Fruit fly (Drosophila melanogaster) whole organism, embryonic: ENCODE measurements around the gene moody.
A peak's percentile ranks its signal among the peaks of the same experiment; 100 is the strongest.

Experiments used
- Antp ChIP-seq: fragments of 200-800 bp; sonication (Bioruptor generic); optimal IDR thresholded peaks from 3 replicates; lab custom pipeline; 2016; ENCODE audit warnings: missing biosample characterization, missing genetic modification characterization
- Blimp-1 ChIP-seq: fragments of 200-800 bp; sonication (Bioruptor generic); optimal IDR thresholded peaks from 3 replicates; lab custom pipeline; 2018; ENCODE audit warnings: missing biosample characterization, missing genetic modification characterization, mild to moderate bottlenecking, moderate library complexity, missing genetic modification reagents
- CG11723 ChIP-seq: fragments of 200-800 bp; sonication (Bioruptor generic); optimal IDR thresholded peaks from 2 replicates; lab custom pipeline; 2017; ENCODE audit warnings: missing biosample characterization, mild to moderate bottlenecking, missing genetic modification characterization
- CG12769 ChIP-seq: fragments of 200-800 bp; sonication (Bioruptor generic); optimal IDR thresholded peaks from 2 replicates; lab custom pipeline; 2019; ENCODE audit warnings: missing biosample characterization, mild to moderate bottlenecking, missing genetic modification characterization, moderate library complexity
- CG14667 ChIP-seq: fragments of 200-800 bp; sonication (Bioruptor generic); IDR thresholded peaks from 2 replicates; pipeline ENCODE4 v1.3.6; 2022; ENCODE audit warnings: missing biosample characterization, missing genetic modification characterization
- CG14710 ChIP-seq: fragments of 200-800 bp; sonication (Bioruptor generic); optimal IDR thresholded peaks from 3 replicates; lab custom pipeline; 2019; ENCODE audit warnings: missing biosample characterization, mild to moderate bottlenecking, missing genetic modification characterization, moderate library complexity
- CG16863 ChIP-seq: fragments of 200-800 bp; sonication (Bioruptor generic); optimal IDR thresholded peaks from 3 replicates; lab custom pipeline; 2016; ENCODE audit warnings: missing biosample characterization, missing genetic modification characterization
- CG17802 ChIP-seq: fragments of 200-800 bp; sonication (Bioruptor generic); optimal IDR thresholded peaks from 2 replicates; lab custom pipeline; 2018; ENCODE audit warnings: missing biosample characterization, mild to moderate bottlenecking, missing genetic modification characterization, moderate library complexity
- CG32772 ChIP-seq: fragments of 200-800 bp; sonication (Bioruptor generic); IDR thresholded peaks from 2 replicates; pipeline ENCODE4 v1.3.6; 2022; ENCODE audit warnings: missing biosample characterization, missing genetic modification characterization
- CG34376 ChIP-seq: fragments of 200-800 bp; sonication (Bioruptor generic); optimal IDR thresholded peaks from 2 replicates; lab custom pipeline; 2018; ENCODE audit warnings: missing biosample characterization, mild to moderate bottlenecking, missing genetic modification characterization
- CG3847 ChIP-seq: fragments of 200-800 bp; sonication (Bioruptor generic); IDR thresholded peaks from 2 replicates; pipeline ENCODE4 v1.3.6; 2022; ENCODE audit warnings: missing biosample characterization, missing genetic modification characterization
- CG4360 ChIP-seq: fragments of 200-800 bp; sonication (Bioruptor generic); IDR thresholded peaks from 2 replicates; pipeline ENCODE4 v1.3.6; 2022; ENCODE audit warnings: missing biosample characterization, missing genetic modification characterization
- CG6254 ChIP-seq: fragments of 200-800 bp; sonication (Bioruptor generic); optimal IDR thresholded peaks from 3 replicates; lab custom pipeline; 2017; ENCODE audit warnings: mild to moderate bottlenecking, missing biosample characterization, missing genetic modification reagents, missing genetic modification characterization
- CG6813 ChIP-seq: fragments of 200-800 bp; sonication (Bioruptor generic); optimal IDR thresholded peaks from 2 replicates; lab custom pipeline; 2017; ENCODE audit warnings: missing biosample characterization, missing genetic modification characterization, mild to moderate bottlenecking, moderate library complexity, missing genetic modification reagents
- CG7556 ChIP-seq: fragments of 200-800 bp; sonication (Bioruptor generic); optimal IDR thresholded peaks from 2 replicates; lab custom pipeline; 2017; ENCODE audit warnings: missing biosample characterization, mild to moderate bottlenecking, missing genetic modification characterization
- CG7745 ChIP-seq: fragments of 200-800 bp; sonication (Bioruptor generic); optimal IDR thresholded peaks from 2 replicates; lab custom pipeline; 2018; ENCODE audit warnings: missing biosample characterization, mild to moderate bottlenecking, missing genetic modification characterization, moderate library complexity
- CG8089 ChIP-seq: fragments of 200-800 bp; sonication (Bioruptor generic); optimal IDR thresholded peaks from 3 replicates; lab custom pipeline; 2016; ENCODE audit warnings: missing biosample characterization, missing genetic modification characterization
- CG8281 ChIP-seq: fragments of 200-800 bp; sonication (Bioruptor generic); optimal IDR thresholded peaks from 2 replicates; lab custom pipeline; 2018; ENCODE audit warnings: missing biosample characterization, mild to moderate bottlenecking, missing genetic modification characterization, moderate library complexity
- CG8388 ChIP-seq: fragments of 200-800 bp; sonication (Bioruptor generic); optimal IDR thresholded peaks from 2 replicates; lab custom pipeline; 2019; ENCODE audit warnings: missing biosample characterization, mild to moderate bottlenecking, missing genetic modification characterization, moderate library complexity
- CG9609 ChIP-seq: fragments of 200-800 bp; sonication (Bioruptor generic); optimal IDR thresholded peaks from 3 replicates; lab custom pipeline; 2016; ENCODE audit warnings: missing biosample characterization, missing genetic modification characterization
- CHES-1-like ChIP-seq: fragments of 200-800 bp; sonication (Bioruptor generic); optimal IDR thresholded peaks from 2 replicates; lab custom pipeline; 2016; ENCODE audit warnings: missing biosample characterization, missing genetic modification characterization
- Dbx ChIP-seq: fragments of 200-800 bp; sonication (Bioruptor generic); IDR thresholded peaks from 3 replicates; pipeline ENCODE4 v1.3.6; 2022; ENCODE audit warnings: missing biosample characterization, missing genetic modification characterization
- Elba2 ChIP-seq: fragments of 200-800 bp; sonication (Bioruptor generic); optimal IDR thresholded peaks from 3 replicates; lab custom pipeline; 2016; ENCODE audit warnings: missing biosample characterization, missing genetic modification characterization
- Ets97D ChIP-seq: fragments of 200-800 bp; sonication (Bioruptor generic); optimal IDR thresholded peaks from 3 replicates; lab custom pipeline; 2016; ENCODE audit warnings: missing biosample characterization, missing genetic modification characterization
- H15 ChIP-seq: fragments of 200-800 bp; sonication (Bioruptor generic); IDR thresholded peaks from 3 replicates; pipeline ENCODE4 v1.3.6; 2022; ENCODE audit warnings: missing biosample characterization, missing genetic modification characterization
- Hey ChIP-seq: fragments of 200-800 bp; sonication (Bioruptor generic); optimal IDR thresholded peaks from 3 replicates; lab custom pipeline; 2018; ENCODE audit warnings: missing biosample characterization, mild to moderate bottlenecking, missing genetic modification characterization
- Hmr ChIP-seq: fragments of 200-800 bp; sonication (Bioruptor generic); optimal IDR thresholded peaks from 3 replicates; lab custom pipeline; 2017; ENCODE audit warnings: mild to moderate bottlenecking, missing biosample characterization, missing genetic modification reagents, missing genetic modification characterization
- Side ChIP-seq: fragments of 200-800 bp; sonication (Bioruptor generic); optimal IDR thresholded peaks from 2 replicates; lab custom pipeline; 2016; ENCODE audit warnings: missing biosample characterization, missing genetic modification characterization
- Ssrp ChIP-seq: fragments of 200-800 bp; sonication (Bioruptor generic); optimal IDR thresholded peaks from 2 replicates; lab custom pipeline; 2018; ENCODE audit warnings: missing biosample characterization, mild to moderate bottlenecking, missing genetic modification characterization, moderate library complexity
- bcd ChIP-seq: fragments of 200-800 bp; sonication (Bioruptor generic); optimal IDR thresholded peaks from 2 replicates; lab custom pipeline; 2017; ENCODE audit warnings: missing biosample characterization, mild to moderate bottlenecking, missing genetic modification characterization
- dimm ChIP-seq: fragments of 200-800 bp; sonication (Bioruptor generic); IDR thresholded peaks from 2 replicates; pipeline ENCODE4 v1.3.6; 2022; ENCODE audit warnings: missing biosample characterization, missing genetic modification characterization
- ems ChIP-seq: fragments of 200-800 bp; sonication (Bioruptor generic); optimal IDR thresholded peaks from 3 replicates; lab custom pipeline; 2016; ENCODE audit warnings: missing biosample characterization, missing genetic modification characterization
- eve ChIP-seq, 2 experiments: fragments of >200 bp; optimal IDR thresholded peaks; 2 replicates each; lab custom pipeline; 2017; ENCODE audit warnings: missing biosample characterization in 2 of 2, missing genetic modification characterization in 2 of 2
- exex ChIP-seq: fragments of 200-800 bp; sonication (Bioruptor generic); optimal IDR thresholded peaks from 4 replicates; lab custom pipeline; 2018; ENCODE audit warnings: missing biosample characterization, mild to moderate bottlenecking, missing genetic modification characterization, moderate library complexity
- fd96Cb ChIP-seq: fragments of 200-800 bp; sonication (Bioruptor generic); optimal IDR thresholded peaks from 2 replicates; lab custom pipeline; 2018; ENCODE audit warnings: missing biosample characterization, mild to moderate bottlenecking, missing genetic modification characterization, moderate library complexity
- kah ChIP-seq: fragments of 200-800 bp; sonication (Bioruptor generic); optimal IDR thresholded peaks from 2 replicates; lab custom pipeline; 2018; ENCODE audit warnings: missing biosample characterization, mild to moderate bottlenecking, missing genetic modification characterization
- lab ChIP-seq: fragments of 200-800 bp; sonication (Bioruptor generic); optimal IDR thresholded peaks from 3 replicates; lab custom pipeline; 2017; ENCODE audit warnings: missing biosample characterization, missing genetic modification characterization, mild to moderate bottlenecking, moderate library complexity, missing genetic modification reagents
- luna ChIP-seq: fragments of 200-800 bp; sonication (Bioruptor generic); optimal IDR thresholded peaks from 2 replicates; lab custom pipeline; 2016; ENCODE audit warnings: missing biosample characterization, missing genetic modification characterization
- maf-S ChIP-seq: fragments of 200-800 bp; sonication (Bioruptor generic); optimal IDR thresholded peaks from 2 replicates; lab custom pipeline; 2016; ENCODE audit warnings: missing biosample characterization, missing genetic modification characterization
- nmo ChIP-seq: fragments of 200-800 bp; sonication (Bioruptor generic); optimal IDR thresholded peaks from 2 replicates; lab custom pipeline; 2018; ENCODE audit warnings: missing biosample characterization, mild to moderate bottlenecking, missing genetic modification characterization, moderate library complexity
- pb ChIP-seq: fragments of 200-800 bp; sonication (Bioruptor generic); optimal IDR thresholded peaks from 3 replicates; lab custom pipeline; 2016; ENCODE audit warnings: missing biosample characterization, missing genetic modification characterization
- pho ChIP-seq: fragments of 200-800 bp; sonication (Bioruptor generic); optimal IDR thresholded peaks from 2 replicates; lab custom pipeline; 2016; ENCODE audit warnings: missing biosample characterization, missing genetic modification characterization
- prd ChIP-seq, 3 experiments: fragments of >200 bp in 2 of 3; fragments of 200-800 bp in 1 of 3; sonication (Bioruptor generic) in 1 of 3; optimal IDR thresholded peaks in 2 of 3; IDR thresholded peaks in 1 of 3; 2 replicates in 2 of 3; 3 replicates in 1 of 3; pipeline versions ENCODE4 v1.3.6 to Lab custom; 2017 to 2022; ENCODE audit warnings: missing biosample characterization in 1 of 3, missing genetic modification characterization in 1 of 3
- salm ChIP-seq: fragments of 200-800 bp; sonication (Bioruptor generic); optimal IDR thresholded peaks from 2 replicates; lab custom pipeline; 2018; ENCODE audit warnings: missing biosample characterization, mild to moderate bottlenecking, missing genetic modification characterization
- scrt ChIP-seq: fragments of 200-800 bp; sonication (Bioruptor generic); optimal IDR thresholded peaks from 2 replicates; lab custom pipeline; 2018; ENCODE audit warnings: missing biosample characterization, mild to moderate bottlenecking, missing genetic modification characterization, moderate library complexity
- sna ChIP-seq: fragments of 200-800 bp; sonication (Bioruptor generic); IDR thresholded peaks from 2 replicates; pipeline ENCODE4 v1.3.6; 2022; ENCODE audit warnings: missing biosample characterization, missing genetic modification characterization; ENCODE audit not compliant: partially characterized antibody
- sqz ChIP-seq: fragments of 200-800 bp; sonication (Bioruptor generic); optimal IDR thresholded peaks from 3 replicates; lab custom pipeline; 2018; ENCODE audit warnings: missing biosample characterization, mild to moderate bottlenecking, missing genetic modification characterization
- vvl ChIP-seq: fragments of 200-800 bp; sonication (Bioruptor generic); IDR thresholded peaks from 2 replicates; pipeline ENCODE4 v1.3.6; 2022; ENCODE audit warnings: missing biosample characterization, missing genetic modification characterization
- wdn ChIP-seq: fragments of 200-800 bp; sonication (Bioruptor generic); IDR thresholded peaks from 2 replicates; pipeline ENCODE4 v1.3.6; 2022; ENCODE audit warnings: missing biosample characterization, missing genetic modification characterization
- zen2 ChIP-seq: fragments of 200-800 bp; sonication (Bioruptor generic); IDR thresholded peaks from 3 replicates; pipeline ENCODE4 v1.3.6; 2022; ENCODE audit warnings: missing biosample characterization, missing genetic modification characterization; ENCODE audit not compliant: partially characterized antibody

The moody gene

dm6 chrX:2005840-2006239, 44.1 kb downstream of the moody start (continued):
- TF ChIP-seq exex (tag; lab: Kevin White, UChicago) (no peak), sqz (GFP tag; lab: Kevin White, UChicago) (peak; percentile 74), zen2 (GFP tag; lab: Robert Waterston, UW) (no peak), Blimp-1 (GFP tag; lab: Kevin White, UChicago) (peak; percentile 47), CG14710 (tag; lab: Kevin White, UChicago) (peak; percentile 80), CG34376 (GFP tag; lab: Kevin White, UChicago) (peak; percentile 67), Antp (GFP tag; lab: Kevin White, UChicago) (peak; percentile 21), sna (no peak), CG8089 (GFP tag; lab: Kevin White, UChicago) (peak; percentile 74), Elba2 (GFP tag; lab: Kevin White, UChicago) (no peak), scrt (GFP tag; lab: Kevin White, UChicago) (no peak), eve (GFP tag; optimal IDR thresholded peaks at IDR 0.05; lab: Kevin White, UChicago) (no peak), bcd (peak; percentile 74), CG7556 (GFP tag; lab: Kevin White, UChicago) (no peak), pho (peak; percentile 26), CG9609 (GFP tag; lab: Kevin White, UChicago) (peak; percentile 55), CG11723 (peak; percentile 45), Dbx (GFP tag; lab: Robert Waterston, UW) (no peak), CHES-1-like (peak; percentile 42), nmo (GFP tag; lab: Kevin White, UChicago) (peak; percentile 58), pb (GFP tag; lab: Kevin White, UChicago) (peak; percentile 83), Side (peak; percentile 72), CG7745 (tag; lab: Kevin White, UChicago) (no peak), dimm (no peak), CG8388 (GFP tag; lab: Kevin White, UChicago) (peak; percentile 54), fd96Cb (peak; percentile 8), maf-S (GFP tag; lab: Kevin White, UChicago) (peak; percentile 49), salm (tag; lab: Kevin White, UChicago) (peak; percentile 39), CG32772 (GFP tag; lab: Robert Waterston, UW) (peak; percentile 52; the same call in 1 of the 2 replicates), wdn (GFP tag; lab: Robert Waterston, UW) (no peak), CG8281 (tag; lab: Kevin White, UChicago) (peak; percentile 28), ems (GFP tag; lab: Kevin White, UChicago) (peak; percentile 57), CG14667 (GFP tag; lab: Robert Waterston, UW) (0 out of 2 replicates have a peak, but pooled peaks have one; percentile 20), kah (GFP tag; lab: Kevin White, UChicago) (peak; percentile 59), vvl (GFP tag; lab: Robert Waterston, UW) (peak; percentile 57; the same call in 1 of the 2 replicates), CG17802 (tag; lab: Kevin White, UChicago) (peak; percentile 53), CG3847 (GFP tag; lab: Robert Waterston, UW) (no peak), Ssrp (tag; lab: Kevin White, UChicago) (peak; percentile 8), CG6813 (peak; percentile 75), lab (GFP tag; lab: Kevin White, UChicago) (peak; percentile 81), luna (GFP tag; lab: Kevin White, UChicago) (peak; percentile 26), prd (optimal IDR thresholded peaks at IDR 0.05; lab: Kevin White, UChicago) (no peak), prd (GFP tag; IDR thresholded peaks at IDR 0.05; lab: Robert Waterston, UW) (no peak), Ets97D (GFP tag; lab: Kevin White, UChicago) (peak; percentile 99), CG4360 (GFP tag; lab: Robert Waterston, UW) (no peak), Hmr (GFP tag; lab: Kevin White, UChicago) (peak; percentile 72), CG16863 (no peak), H15 (GFP tag; lab: Robert Waterston, UW) (0 out of 3 replicates have a peak, but pooled peaks have one; percentile 30), CG12769 (tag; lab: Kevin White, UChicago) (no peak), Hey (tag; lab: Kevin White, UChicago) (peak; percentile 27), CG6254 (GFP tag; lab: Kevin White, UChicago) (peak; percentile 64)
